Fruit fly (Drosophila melanogaster) S2 (cell line): Measurements from ENCODE around the gene obst-H.

Source experiments
- CG8478 ChIP-seq: fragments of >200 bp; optimal IDR thresholded peaks from 2 replicates; lab custom pipeline; 2018
- CTCF ChIP-seq, 2 experiments: fragments of >200 bp; optimal IDR thresholded peaks; 2 replicates each; lab custom pipeline; 2018

DNA sequence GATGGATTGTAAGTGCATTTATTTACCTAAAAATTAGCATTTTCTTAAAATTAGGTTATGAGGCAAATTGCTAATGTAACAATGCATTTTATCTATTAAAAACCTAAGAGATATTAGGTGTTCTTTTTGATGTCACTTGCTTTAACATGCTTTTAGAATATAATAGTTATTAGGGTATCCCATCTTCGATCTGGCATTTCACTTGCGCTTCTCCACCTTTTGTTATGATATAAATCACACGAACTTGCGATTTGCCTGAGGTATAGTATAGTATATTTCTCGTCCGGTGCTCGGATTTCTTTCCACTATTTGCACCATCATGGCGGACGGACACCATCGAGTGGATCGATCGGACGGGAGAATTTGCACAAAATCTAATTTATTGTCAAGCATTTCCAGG lies 1.0 kb upstream of the obst-H start:
- TF ChIP-seq CTCF (optimal IDR thresholded peaks at IDR 0.05; lab: Kevin White, UChicago) (no peak), CG8478 (no peak)
